Fruit fly (Drosophila melanogaster) S2 (cell line): ENCODE results near the gene jar.

ENCODE experiments used
- CG8478 ChIP-seq: fragments of >200 bp; optimal IDR thresholded peaks from 2 replicates; lab custom pipeline; 2018
- CTCF ChIP-seq, 2 experiments: fragments of >200 bp; optimal IDR thresholded peaks; 2 replicates each; lab custom pipeline; 2018

DNA sequence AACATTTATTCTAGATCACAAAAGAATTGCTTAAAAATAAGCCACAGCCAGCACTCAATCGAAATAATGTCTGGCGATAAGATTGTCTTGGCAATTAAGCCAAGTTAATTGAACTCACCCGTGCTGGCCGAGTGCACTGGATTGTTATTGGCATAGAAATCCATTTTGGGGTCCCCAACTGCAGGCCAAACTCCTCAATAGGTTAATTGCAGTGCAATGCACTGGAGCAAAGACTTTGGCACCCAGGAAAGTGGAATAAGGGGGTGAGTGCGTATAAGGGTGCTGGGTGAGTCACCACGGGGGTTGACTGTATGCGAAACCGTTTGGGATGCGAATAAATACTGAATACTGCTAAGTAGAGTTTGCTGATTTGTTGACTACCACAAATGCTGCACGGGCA, 8.1 kb downstream of the jar start:
- TF ChIP-seq CG8478 (lab: Kevin White, UChicago) (no peak), CTCF (optimal IDR thresholded peaks at IDR 0.05; lab: Kevin White, UChicago) (no peak)
